Fruit fly (Drosophila melanogaster): ENCODE results near the gene CG7768.

CG7768 gene

DNA sequence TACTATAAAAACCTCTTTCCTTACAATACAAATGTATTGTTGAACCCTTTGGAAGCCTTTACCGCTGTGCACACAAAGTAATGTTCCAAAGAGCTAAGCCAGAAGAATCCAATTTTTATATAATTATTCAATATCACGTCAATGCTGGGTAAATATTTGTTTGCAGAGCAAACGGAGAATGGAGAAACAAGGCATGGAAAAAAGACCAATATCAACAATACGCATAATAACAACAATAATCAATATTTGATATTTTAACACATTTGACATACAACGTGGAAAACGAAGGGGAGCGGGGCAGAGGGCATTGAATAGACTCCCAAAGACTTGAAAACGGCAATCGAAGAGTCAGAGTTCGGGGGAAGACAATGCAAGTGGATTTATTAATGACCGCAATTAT lies 43.8 kb upstream of the CG7768 start (continued):
- peak; percentile 5 for TF ChIP-seq nmo (GFP tag; optimal IDR thresholded peaks at IDR 0.05)
- no peak for TF ChIP-seq slp2 (GFP tag; optimal IDR thresholded peaks at IDR 0.05)
- TF ChIP-seq unc-4 (GFP tag; IDR thresholded peaks at IDR 0.05; ENCODE audit: partially characterized antibody) = no peak
- peak; percentile 5 for TF ChIP-seq CG1647 (GFP tag; optimal IDR thresholded peaks at IDR 0.05)
- no peak for TF ChIP-seq Dp (GFP tag; optimal IDR thresholded peaks at IDR 0.05)
- TF ChIP-seq Hmr (GFP tag; optimal IDR thresholded peaks at IDR 0.05) = peak; percentile 72
- peak; percentile 32 for TF ChIP-seq CG8089 (GFP tag; optimal IDR thresholded peaks at IDR 0.05)
- TF ChIP-seq HLH54F (GFP tag; optimal IDR thresholded peaks at IDR 0.05) = peak; percentile 48
- TF ChIP-seq CG17186 (GFP tag; optimal IDR thresholded peaks at IDR 0.05) = no peak
- peak in 1 of 2 experiments; percentile 44 for TF ChIP-seq dpn (GFP tag; optimal IDR thresholded peaks at IDR 0.05)
- no peak for TF ChIP-seq dm (GFP tag; optimal IDR thresholded peaks at IDR 0.05)
- no peak for TF ChIP-seq sug (tag; optimal IDR thresholded peaks at IDR 0.05)
- peak; percentile 72 for TF ChIP-seq Atf6 (GFP tag; IDR thresholded peaks at IDR 0.05)
- TF ChIP-seq CG10565 (GFP tag; optimal IDR thresholded peaks at IDR 0.05) = no peak
- no peak for TF ChIP-seq Gsc (GFP tag; IDR thresholded peaks at IDR 0.05)
- no peak for TF ChIP-seq zen2 (GFP tag; IDR thresholded peaks at IDR 0.05; ENCODE audit: partially characterized antibody)
- TF ChIP-seq Sin3A (optimal IDR thresholded peaks at IDR 0.05) = no peak
- TF ChIP-seq CG7928 (GFP tag; optimal IDR thresholded peaks at IDR 0.05) = peak; percentile 22
- TF ChIP-seq CG1603 (tag; optimal IDR thresholded peaks at IDR 0.05) = peak; percentile 36
- peak; percentile 94 for TF ChIP-seq chm (GFP tag; IDR thresholded peaks at IDR 0.05)
- peak; percentile 77 for TF ChIP-seq CG3407 (GFP tag; optimal IDR thresholded peaks at IDR 0.05)
- TF ChIP-seq ranshi (GFP tag; IDR thresholded peaks at IDR 0.05) = peak; percentile 50; the same call in 1 of the 2 replicates
- TF ChIP-seq CG11560 (tag; IDR thresholded peaks at IDR 0.05) = no peak; the same call in 2 of the 3 replicates
- TF ChIP-seq CG34224 (GFP tag; IDR thresholded peaks at IDR 0.05; ENCODE audit: partially characterized antibody) = no peak
- no peak for TF ChIP-seq lov (optimal IDR thresholded peaks at IDR 0.05)
- 0 out of 3 replicates have a peak, but pooled peaks have one; percentile 56 for TF ChIP-seq lov (GFP tag; IDR thresholded peaks at IDR 0.05)
- TF ChIP-seq odd (GFP tag; optimal IDR thresholded peaks at IDR 0.05) = peak; percentile 73
- peak; percentile 6 for TF ChIP-seq bigmax (GFP tag; optimal IDR thresholded peaks at IDR 0.05)
- TF ChIP-seq Hr39 (optimal IDR thresholded peaks at IDR 0.05) = no peak
- no peak for TF ChIP-seq yki (optimal IDR thresholded peaks at IDR 0.05)
- TF ChIP-seq pfk (GFP tag; optimal IDR thresholded peaks at IDR 0.05) = no peak
- TF ChIP-seq CG15479 (GFP tag; optimal IDR thresholded peaks at IDR 0.05) = no peak
- TF ChIP-seq CG6791 (GFP tag; IDR thresholded peaks at IDR 0.05; ENCODE audit: partially characterized antibody) = no peak
- TF ChIP-seq trh (GFP tag; optimal IDR thresholded peaks at IDR 0.05) = no peak
- no peak for TF ChIP-seq fru (optimal IDR thresholded peaks at IDR 0.05)
- no peak for TF ChIP-seq Optix (GFP tag; IDR thresholded peaks at IDR 0.05)
- TF ChIP-seq Hand (GFP tag; optimal IDR thresholded peaks at IDR 0.05) = peak; percentile 48
- peak; percentile 89 for TF ChIP-seq CG12219 (GFP tag; optimal IDR thresholded peaks at IDR 0.05)
- peak; percentile 30 for TF ChIP-seq Nf-YC (tag; optimal IDR thresholded peaks at IDR 0.05)
- TF ChIP-seq cas (GFP tag; IDR thresholded peaks at IDR 0.05) = no peak
- no peak for TF ChIP-seq Mad (GFP tag; optimal IDR thresholded peaks at IDR 0.05)
- TF ChIP-seq fu2 (GFP tag; optimal IDR thresholded peaks at IDR 0.05) = peak; percentile 22
- TF ChIP-seq CG9609 (GFP tag; optimal IDR thresholded peaks at IDR 0.05) = peak; percentile 45
- no peak for TF ChIP-seq vnd (GFP tag; IDR thresholded peaks at IDR 0.05; ENCODE audit: partially characterized antibody)
- TF ChIP-seq CG9797 (GFP tag; optimal IDR thresholded peaks at IDR 0.05) = no peak
- peak; percentile 30 for TF ChIP-seq CG10274 (GFP tag; optimal IDR thresholded peaks at IDR 0.05)
- TF ChIP-seq Ssrp (tag; optimal IDR thresholded peaks at IDR 0.05) = no peak
- peak; percentile 38 for TF ChIP-seq CG9817 (tag; optimal IDR thresholded peaks at IDR 0.05)
- peak; percentile 33 for TF ChIP-seq CG18476 (GFP tag; optimal IDR thresholded peaks at IDR 0.05)
- TF ChIP-seq Mes4 (GFP tag; optimal IDR thresholded peaks at IDR 0.05) = peak; percentile 3
- no peak for TF ChIP-seq CG18011 (GFP tag; optimal IDR thresholded peaks at IDR 0.05)
- TF ChIP-seq CG9437 (GFP tag; optimal IDR thresholded peaks at IDR 0.05) = no peak

Measured in whole organism, embryonic.